Fruit fly (Drosophila melanogaster) whole organism, embryonic: Measurements from ENCODE around the gene CG3795.
A peak's percentile ranks its signal among the peaks of the same experiment; 100 is the strongest.

Experiments
- Adf1 ChIP-seq: fragments of 200-800 bp; sonication (Bioruptor generic); IDR thresholded peaks from 2 replicates; pipeline ENCODE4 v1.3.6; 2022; ENCODE audit warnings: missing biosample characterization, missing genetic modification characterization
- Asciz ChIP-seq: fragments of 200-800 bp; sonication (Bioruptor generic); optimal IDR thresholded peaks from 2 replicates; lab custom pipeline; 2017; ENCODE audit warnings: missing biosample characterization, mild to moderate bottlenecking, missing genetic modification characterization, missing genetic modification reagents
- CG12104 ChIP-seq: fragments of 200-800 bp; sonication (Bioruptor generic); optimal IDR thresholded peaks from 3 replicates; lab custom pipeline; 2016; ENCODE audit warnings: missing biosample characterization, missing genetic modification characterization
- CG12155 ChIP-seq: fragments of 200-800 bp; sonication (Bioruptor generic); optimal IDR thresholded peaks from 3 replicates; lab custom pipeline; 2016; ENCODE audit warnings: missing biosample characterization, missing genetic modification characterization
- CG12659 ChIP-seq: fragments of 200-800 bp; sonication (Bioruptor generic); optimal IDR thresholded peaks from 3 replicates; lab custom pipeline; 2017; ENCODE audit warnings: mild to moderate bottlenecking, missing biosample characterization, missing genetic modification reagents, missing genetic modification characterization
- CG13424 ChIP-seq: fragments of 200-800 bp; sonication (Bioruptor generic); optimal IDR thresholded peaks from 2 replicates; lab custom pipeline; 2019; ENCODE audit warnings: missing biosample characterization, mild to moderate bottlenecking, missing genetic modification characterization, moderate library complexity
- CG13624 ChIP-seq: fragments of 200-800 bp; sonication (Bioruptor generic); optimal IDR thresholded peaks from 2 replicates; lab custom pipeline; 2016; ENCODE audit warnings: missing biosample characterization, missing genetic modification characterization
- CG15073 ChIP-seq: fragments of 200-800 bp; sonication (Bioruptor generic); optimal IDR thresholded peaks from 2 replicates; lab custom pipeline; 2016; ENCODE audit warnings: missing biosample characterization, missing genetic modification characterization
- CG16815 ChIP-seq: fragments of 200-800 bp; sonication (Bioruptor generic); optimal IDR thresholded peaks from 3 replicates; lab custom pipeline; 2017; ENCODE audit warnings: missing biosample characterization, mild to moderate bottlenecking, missing genetic modification characterization
- CG17186 ChIP-seq: fragments of 200-800 bp; sonication (Bioruptor generic); optimal IDR thresholded peaks from 3 replicates; lab custom pipeline; 2017; ENCODE audit warnings: missing biosample characterization, missing genetic modification reagents, missing genetic modification characterization
- CG17359 ChIP-seq: fragments of 200-800 bp; sonication (Bioruptor generic); optimal IDR thresholded peaks from 3 replicates; lab custom pipeline; 2018; ENCODE audit warnings: missing biosample characterization, mild to moderate bottlenecking, missing genetic modification characterization, moderate library complexity
- CG2875 ChIP-seq: fragments of 200-800 bp; sonication (Bioruptor generic); optimal IDR thresholded peaks from 2 replicates; lab custom pipeline; 2017; ENCODE audit warnings: missing biosample characterization, mild to moderate bottlenecking, missing genetic modification characterization, missing genetic modification reagents
- CG31388 ChIP-seq: fragments of 200-800 bp; sonication (Bioruptor generic); optimal IDR thresholded peaks from 2 replicates; lab custom pipeline; 2016; ENCODE audit warnings: missing biosample characterization, missing genetic modification characterization
- CG4282 ChIP-seq: fragments of 200-800 bp; sonication (Bioruptor generic); optimal IDR thresholded peaks from 2 replicates; lab custom pipeline; 2016; ENCODE audit warnings: missing biosample characterization, missing genetic modification characterization
- CG6254 ChIP-seq: fragments of 200-800 bp; sonication (Bioruptor generic); optimal IDR thresholded peaks from 3 replicates; lab custom pipeline; 2017; ENCODE audit warnings: mild to moderate bottlenecking, missing biosample characterization, missing genetic modification reagents, missing genetic modification characterization
- CG8281 ChIP-seq: fragments of 200-800 bp; sonication (Bioruptor generic); optimal IDR thresholded peaks from 2 replicates; lab custom pipeline; 2018; ENCODE audit warnings: missing biosample characterization, mild to moderate bottlenecking, missing genetic modification characterization, moderate library complexity
- ERR ChIP-seq: fragments of 200-800 bp; sonication (Bioruptor generic); optimal IDR thresholded peaks from 2 replicates; lab custom pipeline; 2016; ENCODE audit warnings: missing biosample characterization, missing genetic modification characterization
- HLH3B ChIP-seq: fragments of 200-800 bp; sonication (Bioruptor generic); IDR thresholded peaks from 2 replicates; pipeline ENCODE4 v1.3.6; 2022; ENCODE audit warnings: missing biosample characterization, missing genetic modification characterization
- MESR4 ChIP-seq: fragments of 200-800 bp; sonication (Bioruptor generic); optimal IDR thresholded peaks from 2 replicates; lab custom pipeline; 2018; ENCODE audit warnings: missing biosample characterization, mild to moderate bottlenecking, missing genetic modification characterization, moderate library complexity
- NfI ChIP-seq: fragments of 200-800 bp; sonication (Bioruptor generic); optimal IDR thresholded peaks from 3 replicates; lab custom pipeline; 2018; ENCODE audit warnings: missing biosample characterization, mild to moderate bottlenecking, missing genetic modification characterization, moderate library complexity
- Oli ChIP-seq: fragments of 200-800 bp; sonication (Bioruptor generic); optimal IDR thresholded peaks from 2 replicates; lab custom pipeline; 2018; ENCODE audit warnings: missing biosample characterization, mild to moderate bottlenecking, missing genetic modification characterization, moderate library complexity
- Opbp ChIP-seq: fragments of 200-800 bp; sonication (Bioruptor generic); IDR thresholded peaks from 3 replicates; pipeline ENCODE4 v1.3.6; 2022; ENCODE audit warnings: missing biosample characterization, missing genetic modification characterization; ENCODE audit not compliant: partially characterized antibody
- Ptx1 ChIP-seq: fragments of 200-800 bp; sonication (Bioruptor generic); IDR thresholded peaks from 2 replicates; pipeline ENCODE4 v1.3.6; 2022; ENCODE audit warnings: missing biosample characterization, missing genetic modification characterization
- Scr ChIP-seq: fragments of 200-800 bp; sonication (Bioruptor generic); IDR thresholded peaks from 2 replicates; pipeline ENCODE4 v1.3.6; 2022; ENCODE audit warnings: missing biosample characterization, missing genetic modification characterization; ENCODE audit not compliant: partially characterized antibody
- Sin3A ChIP-seq: fragments of >200 bp; optimal IDR thresholded peaks from 2 replicates; lab custom pipeline; 2018
- Spps ChIP-seq: fragments of 200-800 bp; sonication (Bioruptor generic); optimal IDR thresholded peaks from 2 replicates; lab custom pipeline; 2018; ENCODE audit warnings: missing biosample characterization, mild to moderate bottlenecking, missing genetic modification characterization
- Tbp ChIP-seq: fragments of >200 bp; optimal IDR thresholded peaks from 2 replicates; lab custom pipeline; 2018; ENCODE audit warnings: missing biosample characterization, missing genetic modification characterization
- Trl ChIP-seq, 3 experiments: fragments of >200 bp in 2 of 3; fragments of 200-800 bp in 1 of 3; sonication (Bioruptor generic) in 1 of 3; optimal IDR thresholded peaks; 2 replicates in 1 of 3; 3 replicates in 2 of 3; lab custom pipeline; 2016 to 2017; ENCODE audit warnings: missing biosample characterization in 1 of 3, missing genetic modification characterization in 1 of 3
- Usf ChIP-seq: fragments of 200-800 bp; sonication (Bioruptor generic); optimal IDR thresholded peaks from 2 replicates; lab custom pipeline; 2017; ENCODE audit warnings: missing genotype, missing biosample characterization, missing genetic modification characterization
- az2 ChIP-seq: fragments of 200-800 bp; sonication (Bioruptor generic); optimal IDR thresholded peaks from 3 replicates; lab custom pipeline; 2016; ENCODE audit warnings: missing biosample characterization, missing genetic modification characterization
- chn ChIP-seq: fragments of 200-800 bp; sonication (Bioruptor generic); optimal IDR thresholded peaks from 2 replicates; lab custom pipeline; 2016; ENCODE audit warnings: missing biosample characterization, missing genetic modification characterization
- dati ChIP-seq: fragments of 200-800 bp; sonication (Bioruptor generic); IDR thresholded peaks from 2 replicates; pipeline ENCODE4 v1.3.6; 2022; ENCODE audit warnings: missing biosample characterization, missing genetic modification characterization
- dimm ChIP-seq: fragments of 200-800 bp; sonication (Bioruptor generic); IDR thresholded peaks from 2 replicates; pipeline ENCODE4 v1.3.6; 2022; ENCODE audit warnings: missing biosample characterization, missing genetic modification characterization
- disco-r ChIP-seq: fragments of 200-800 bp; sonication (Bioruptor generic); optimal IDR thresholded peaks from 2 replicates; lab custom pipeline; 2016; ENCODE audit warnings: missing biosample characterization, missing genetic modification characterization
- dm ChIP-seq: fragments of 200-800 bp; sonication (Bioruptor generic); optimal IDR thresholded peaks from 3 replicates; lab custom pipeline; 2016; ENCODE audit warnings: missing biosample characterization, missing genetic modification characterization
- dpn ChIP-seq, 2 experiments: fragments of 200-800 bp; sonication (Bioruptor generic); optimal IDR thresholded peaks; 3 replicates each; lab custom pipeline; 2016; ENCODE audit warnings: missing biosample characterization in 2 of 2, missing genetic modification characterization in 2 of 2
- eyg ChIP-seq: fragments of 200-800 bp; sonication (Bioruptor generic); optimal IDR thresholded peaks from 3 replicates; lab custom pipeline; 2016; ENCODE audit warnings: missing biosample characterization, missing genetic modification characterization
- fd96Cb ChIP-seq: fragments of 200-800 bp; sonication (Bioruptor generic); optimal IDR thresholded peaks from 2 replicates; lab custom pipeline; 2018; ENCODE audit warnings: missing biosample characterization, mild to moderate bottlenecking, missing genetic modification characterization, moderate library complexity
- ind ChIP-seq: fragments of 200-800 bp; sonication (Bioruptor generic); optimal IDR thresholded peaks from 3 replicates; lab custom pipeline; 2016; ENCODE audit warnings: missing biosample characterization, missing genetic modification characterization
- kah ChIP-seq: fragments of 200-800 bp; sonication (Bioruptor generic); optimal IDR thresholded peaks from 2 replicates; lab custom pipeline; 2018; ENCODE audit warnings: missing biosample characterization, mild to moderate bottlenecking, missing genetic modification characterization
- knrl ChIP-seq: fragments of 200-800 bp; sonication (Bioruptor generic); IDR thresholded peaks from 3 replicates; pipeline ENCODE4 v1.3.6; 2022; ENCODE audit warnings: missing biosample characterization, missing genetic modification characterization; ENCODE audit not compliant: partially characterized antibody
- luna ChIP-seq: fragments of 200-800 bp; sonication (Bioruptor generic); optimal IDR thresholded peaks from 2 replicates; lab custom pipeline; 2016; ENCODE audit warnings: missing biosample characterization, missing genetic modification characterization
- mam ChIP-seq: fragments of 200-800 bp; sonication (Bioruptor generic); optimal IDR thresholded peaks from 3 replicates; lab custom pipeline; 2016; ENCODE audit warnings: missing biosample characterization, missing genetic modification characterization
- nom ChIP-seq: fragments of 200-800 bp; sonication (Bioruptor generic); optimal IDR thresholded peaks from 2 replicates; lab custom pipeline; 2017; ENCODE audit warnings: missing biosample characterization, missing genetic modification characterization, mild to moderate bottlenecking, moderate library complexity, missing genetic modification reagents
- phol ChIP-seq: fragments of 200-800 bp; sonication (Bioruptor generic); optimal IDR thresholded peaks from 3 replicates; lab custom pipeline; 2018; ENCODE audit warnings: missing biosample characterization, mild to moderate bottlenecking, missing genetic modification characterization, moderate library complexity
- row ChIP-seq: fragments of 200-800 bp; sonication (Bioruptor generic); IDR thresholded peaks from 3 replicates; pipeline ENCODE4 v1.3.6; 2022; ENCODE audit warnings: missing biosample characterization, missing genetic modification characterization
- scrt ChIP-seq: fragments of 200-800 bp; sonication (Bioruptor generic); optimal IDR thresholded peaks from 2 replicates; lab custom pipeline; 2018; ENCODE audit warnings: missing biosample characterization, mild to moderate bottlenecking, missing genetic modification characterization, moderate library complexity
- sens-2 ChIP-seq: fragments of 200-800 bp; sonication (Bioruptor generic); IDR thresholded peaks from 2 replicates; pipeline ENCODE4 v1.3.6; 2022; ENCODE audit warnings: missing biosample characterization, missing genetic modification characterization
- sim ChIP-seq: fragments of 200-800 bp; sonication (Bioruptor generic); IDR thresholded peaks from 2 replicates; pipeline ENCODE4 v1.3.6; 2022; ENCODE audit warnings: missing biosample characterization, missing genetic modification characterization
- tio ChIP-seq: fragments of 200-800 bp; sonication (Bioruptor generic); optimal IDR thresholded peaks from 2 replicates; lab custom pipeline; 2017; ENCODE audit warnings: missing biosample characterization, missing genetic modification characterization, inconsistent platforms
- zen ChIP-seq: fragments of 200-800 bp; sonication (Bioruptor generic); optimal IDR thresholded peaks from 3 replicates; lab custom pipeline; 2018; ENCODE audit warnings: missing biosample characterization, mild to moderate bottlenecking, missing genetic modification characterization, moderate library complexity

CG3795 gene

dm6 chrX:1669214-1669613 lies 40.8 kb downstream of the CG3795 start, which contains the start of the genes CG3740 and hfw (continued):
- TF ChIP-seq CG15073 (GFP tag; lab: Kevin White, UChicago): no peak
- peak; percentile 75 for TF ChIP-seq ind (GFP tag; lab: Kevin White, UChicago)
- TF ChIP-seq fd96Cb (tag; lab: Kevin White, UChicago): peak; percentile 61
- no peak for TF ChIP-seq eyg
- TF ChIP-seq phol (tag; lab: Kevin White, UChicago): peak; percentile 83
- no peak for TF ChIP-seq nom
- no peak for TF ChIP-seq CG4282 (GFP tag; lab: Kevin White, UChicago)
- peak; percentile 26 for TF ChIP-seq CG12104 (GFP tag; lab: Kevin White, UChicago)
- peak; percentile 63 for TF ChIP-seq Sin3A (lab: Kevin White, UChicago)
- TF ChIP-seq CG17186 (GFP tag; lab: Kevin White, UChicago): peak; percentile 30
- peak; percentile 30 for TF ChIP-seq CG31388 (GFP tag; lab: Kevin White, UChicago)
- peak; percentile 79 for TF ChIP-seq CG12659
- no peak for TF ChIP-seq MESR4 (GFP tag; lab: Kevin White, UChicago)
- TF ChIP-seq Scr (GFP tag; lab: Robert Waterston, UW): peak; percentile 95
- TF ChIP-seq Adf1: peak; percentile 61
- TF ChIP-seq CG16815: peak; percentile 47
- no peak for TF ChIP-seq tio (GFP tag; lab: Kevin White, UChicago)
- TF ChIP-seq az2 (GFP tag; lab: Kevin White, UChicago): peak; percentile 63
- TF ChIP-seq CG8281: no peak
- TF ChIP-seq scrt (GFP tag; lab: Kevin White, UChicago): no peak
- TF ChIP-seq CG6254 (GFP tag; lab: Kevin White, UChicago): no peak
- peak; percentile 63 for TF ChIP-seq CG17359 (tag; lab: Kevin White, UChicago)
- TF ChIP-seq chn (GFP tag; lab: Kevin White, UChicago): peak; percentile 6
- TF ChIP-seq dpn (GFP tag; optimal IDR thresholded peaks at IDR 0.05; lab: Kevin White, UChicago): peak; percentile 20 to 80
- peak; percentile 85 for TF ChIP-seq Ptx1 (GFP tag; lab: Robert Waterston, UW)
- TF ChIP-seq CG12155 (GFP tag; lab: Kevin White, UChicago): peak; percentile 69
- peak; percentile 79; the same call in 2 of the 3 replicates for TF ChIP-seq Opbp (GFP tag; lab: Robert Waterston, UW)
- TF ChIP-seq HLH3B (GFP tag; lab: Robert Waterston, UW): peak; percentile 68
- peak; percentile 95 for TF ChIP-seq knrl
- peak; percentile 34; the same call in 1 of the 2 replicates for TF ChIP-seq dimm (GFP tag; lab: Robert Waterston, UW)
- peak; percentile 93 for TF ChIP-seq row (GFP tag; lab: Robert Waterston, UW)
- no peak for TF ChIP-seq luna
- no peak for TF ChIP-seq CG2875 (GFP tag; lab: Kevin White, UChicago)
- TF ChIP-seq Spps: peak; percentile 35
- TF ChIP-seq Oli (tag; lab: Kevin White, UChicago): peak; percentile 60
- peak; percentile 68 for TF ChIP-seq NfI (GFP tag; lab: Kevin White, UChicago)
- no peak for TF ChIP-seq kah (GFP tag; lab: Kevin White, UChicago)
- peak; percentile 9 for TF ChIP-seq mam (GFP tag; lab: Kevin White, UChicago)
- TF ChIP-seq disco-r: no peak
- no peak for TF ChIP-seq Tbp (GFP tag; lab: Kevin White, UChicago)
- peak; percentile 37 for TF ChIP-seq Usf (GFP tag; lab: Kevin White, UChicago)
- TF ChIP-seq Trl (optimal IDR thresholded peaks at IDR 0.05; lab: Kevin White, UChicago): no peak
- no peak for TF ChIP-seq Trl (GFP tag; optimal IDR thresholded peaks at IDR 0.05; lab: Kevin White, UChicago)
- TF ChIP-seq sim (GFP tag; lab: Robert Waterston, UW): no peak
- TF ChIP-seq sens-2: no peak
- peak; percentile 15 for TF ChIP-seq CG13624 (GFP tag; lab: Kevin White, UChicago)
- peak; percentile 68 for TF ChIP-seq zen
- TF ChIP-seq CG13424 (tag; lab: Kevin White, UChicago): peak; percentile 74
- no peak for TF ChIP-seq Asciz
- TF ChIP-seq dati (GFP tag; lab: Robert Waterston, UW): no peak
- no peak for TF ChIP-seq dm (GFP tag; lab: Kevin White, UChicago)
- no peak for TF ChIP-seq ERR (GFP tag; lab: Kevin White, UChicago)
